In the genomic region with DNA sequence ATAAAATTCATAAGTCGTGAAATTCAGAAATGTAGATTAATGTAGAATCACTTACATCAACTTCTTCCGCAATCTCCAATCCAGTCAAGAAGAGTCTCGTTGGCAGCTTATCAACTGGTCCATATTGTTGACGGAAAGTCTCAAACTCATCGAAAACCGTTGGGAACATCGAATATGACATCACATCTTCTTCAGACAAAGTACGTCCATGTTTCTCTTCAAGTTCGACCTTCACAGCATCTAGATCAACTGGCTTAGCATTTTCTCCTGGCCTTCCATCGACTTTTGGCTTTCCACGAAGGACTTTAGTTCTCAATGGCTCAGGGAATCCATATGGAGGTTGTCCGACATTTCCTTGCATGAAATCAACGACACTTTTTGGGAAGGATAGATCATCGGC, we compare ENCODE assay signal across 3 worm cellular contexts.
A peak's percentile ranks its signal among the peaks of the same experiment; 100 is the strongest.
TF ChIP-seq lines count a peak whose summit lies in the region.

No protein-coding gene starts in this region.

TF ChIP-seq in whole organism, L1 larva, 84 proteins besides CTCF, POLR2A, EP300 and RAD21:
- TF ChIP-seq jun-1 (tag; optimal IDR thresholded peaks at IDR 0.05; lab: Kevin White, UChicago) (no peak), unc-130 (tag; optimal IDR thresholded peaks at IDR 0.05; lab: Kevin White, UChicago) (no peak), skn-1 (tag; optimal IDR thresholded peaks at IDR 0.05; lab: Kevin White, UChicago) (no peak), efl-1 (optimal IDR thresholded peaks at IDR 0.05; lab: Kevin White, UChicago) (no peak), efl-1 (GFP tag; optimal IDR thresholded peaks at IDR 0.05 in 1 of 2; lab: Kevin White, UChicago) (peak in 1 of 2 experiments; percentile 7), lin-39 (tag; optimal IDR thresholded peaks at IDR 0.05; lab: Kevin White, UChicago) (no peak), Y116A8C.19 (tag; optimal IDR thresholded peaks at IDR 0.05; lab: Kevin White, UChicago; ENCODE audit: borderline replicate concordance) (no peak), ama-1 (optimal IDR thresholded peaks at IDR 0.05; lab: Kevin White, UChicago) (peak; percentile 76), hlh-4 (tag; optimal IDR thresholded peaks at IDR 0.05; lab: Kevin White, UChicago) (no peak), snu-23 (GFP tag; optimal IDR thresholded peaks at IDR 0.05; lab: Kevin White, UChicago) (no peak), nhr-85 (tag; lab: Kevin White, UChicago) (no peak)

TF ChIP-seq in whole organism, L3 larva, 47 proteins besides CTCF, POLR2A, EP300 and RAD21:
- no peak for TF ChIP-seq snpc-4 (tag; optimal IDR thresholded peaks at IDR 0.05; lab: Kevin White, UChicago)
- TF ChIP-seq ama-1 (optimal IDR thresholded peaks at IDR 0.05; lab: Kevin White, UChicago): peak; percentile 55

TF ChIP-seq in whole organism, young adult, 124 proteins besides CTCF, POLR2A, EP300 and RAD21:
- no peak for TF ChIP-seq rpc-1 (optimal IDR thresholded peaks at IDR 0.05; lab: Kevin White, UChicago)
- no peak for TF ChIP-seq rpc-1 (tag; optimal IDR thresholded peaks at IDR 0.05; lab: Kevin White, UChicago)
- TF ChIP-seq nfyb-1 (GFP tag; IDR thresholded peaks at IDR 0.05; lab: Robert Waterston, UW): peak; percentile 24; the same call in 1 of the 2 replicates
- TF ChIP-seq hmg-1.2 (GFP tag; IDR thresholded peaks at IDR 0.05; lab: Robert Waterston, UW): peak; percentile 19; the same call in 1 of the 2 replicates
- TF ChIP-seq lin-35 (GFP tag; optimal IDR thresholded peaks at IDR 0.05; lab: Kevin White, UChicago): peak in 1 of 3 experiments; percentile 18

Comparison
In these comparisons a context has a peak if more than half of its experiments do, and no peak if none do; other contexts are left out.
1. Of the 8 proteins assayed by ChIP-seq in both whole organism, young adult and whole organism, L1 larva: peak only in whole organism, young adult: none; only in whole organism, L1 larva: ama-1; in both: none; in neither: 5; mixed calls (peak in some experiments, not most) for 2.